Fruit fly (Drosophila melanogaster): ENCODE measurements around the gene CG7990.

CG7990 gene

DNA sequence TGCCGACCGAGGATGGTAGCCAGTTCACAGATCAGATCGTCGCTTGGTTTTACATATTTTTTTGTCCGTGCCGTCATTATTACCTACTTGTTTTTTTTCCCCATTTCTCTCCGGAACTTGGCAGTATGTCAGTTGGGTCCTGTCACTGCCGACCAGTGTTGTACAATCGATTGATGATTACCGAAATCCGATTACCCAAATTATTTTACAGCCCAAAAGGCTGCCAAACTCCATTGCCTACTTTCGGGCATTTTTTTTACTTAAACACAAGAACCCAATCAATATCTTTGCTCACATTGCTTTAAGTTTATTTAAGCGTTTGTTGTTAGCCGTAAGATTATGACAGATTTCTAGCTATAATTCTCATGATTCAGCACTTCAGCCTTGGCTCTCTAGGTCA is 31.0 kb downstream of the CG7990 start, which contains the start of gene Inx5 (continued):
- TF ChIP-seq CG8359 (GFP tag; optimal IDR thresholded peaks at IDR 0.05; ENCODE audit: borderline replicate concordance): peak; percentile 39
- TF ChIP-seq CG10267 (tag; optimal IDR thresholded peaks at IDR 0.05): peak; percentile 70
- TF ChIP-seq CG10959 (GFP tag; IDR thresholded peaks at IDR 0.05): no peak
- TF ChIP-seq Hr51 (GFP tag; optimal IDR thresholded peaks at IDR 0.05): no peak
- TF ChIP-seq D19A (tag; optimal IDR thresholded peaks at IDR 0.05): no peak
- TF ChIP-seq tup (GFP tag; optimal IDR thresholded peaks at IDR 0.05): no peak
- TF ChIP-seq CG17385 (GFP tag; optimal IDR thresholded peaks at IDR 0.05): no peak
- TF ChIP-seq CTCF (GFP tag; optimal IDR thresholded peaks at IDR 0.05): peak; percentile 24
- no peak for TF ChIP-seq esg (GFP tag; conservative IDR thresholded peaks at IDR 0.05)
- TF ChIP-seq gce (GFP tag; IDR thresholded peaks at IDR 0.05): no peak
- no peak for TF ChIP-seq CG3838 (GFP tag; optimal IDR thresholded peaks at IDR 0.05)
- TF ChIP-seq CG12769 (tag; optimal IDR thresholded peaks at IDR 0.05): no peak
- no peak for TF ChIP-seq Dll (GFP tag; IDR thresholded peaks at IDR 0.05; ENCODE audit: partially characterized antibody)
- TF ChIP-seq Blimp-1 (GFP tag; optimal IDR thresholded peaks at IDR 0.05): no peak
- no peak for TF ChIP-seq Spps (tag; optimal IDR thresholded peaks at IDR 0.05)
- no peak for TF ChIP-seq CG9797 (GFP tag; optimal IDR thresholded peaks at IDR 0.05)
- no peak for TF ChIP-seq CG32767 (GFP tag; IDR thresholded peaks at IDR 0.05)
- peak; percentile 45 for TF ChIP-seq Med (GFP tag)
- no peak for TF ChIP-seq CG8924 (tag; optimal IDR thresholded peaks at IDR 0.05)
- TF ChIP-seq CG8290 (GFP tag; optimal IDR thresholded peaks at IDR 0.05): peak; percentile 75
- TF ChIP-seq CG8290 (tag; optimal IDR thresholded peaks at IDR 0.05): peak; percentile 40 to 66
- TF ChIP-seq CG11456 (GFP tag; IDR thresholded peaks at IDR 0.05): no peak
- no peak for TF ChIP-seq CG18011 (GFP tag; optimal IDR thresholded peaks at IDR 0.05)
- TF ChIP-seq nau (GFP tag; optimal IDR thresholded peaks at IDR 0.05): no peak
- TF ChIP-seq Pdp1 (GFP tag; optimal IDR thresholded peaks at IDR 0.05): peak in 1 of 2 experiments; percentile 27

- no peak for TF ChIP-seq CG16779 (GFP tag; IDR thresholded peaks at IDR 0.05)
- TF ChIP-seq eve (GFP tag; optimal IDR thresholded peaks at IDR 0.05): no peak
- no peak for TF ChIP-seq trem (tag; optimal IDR thresholded peaks at IDR 0.05)
- no peak for TF ChIP-seq Taf1 (GFP tag; IDR thresholded peaks at IDR 0.05)
- no peak for TF ChIP-seq CG2129 (GFP tag; IDR thresholded peaks at IDR 0.05; ENCODE audit: partially characterized antibody)
- TF ChIP-seq zen2 (GFP tag; IDR thresholded peaks at IDR 0.05; ENCODE audit: partially characterized antibody): no peak
- TF ChIP-seq usp (GFP tag; optimal IDR thresholded peaks at IDR 0.05): no peak
- no peak for TF ChIP-seq CG6272 (GFP tag; IDR thresholded peaks at IDR 0.05)
- TF ChIP-seq Ada2b (GFP tag; IDR thresholded peaks at IDR 0.05): no peak
- TF ChIP-seq CG12391 (tag; optimal IDR thresholded peaks at IDR 0.05): no peak
- no peak for TF ChIP-seq ranshi (GFP tag; IDR thresholded peaks at IDR 0.05)
- TF ChIP-seq lbe (GFP tag; optimal IDR thresholded peaks at IDR 0.05): no peak
- TF ChIP-seq ro (GFP tag; IDR thresholded peaks at IDR 0.05): no peak
- no peak for TF ChIP-seq Dip2 (GFP tag; IDR thresholded peaks at IDR 0.05)
- peak; percentile 1 for TF ChIP-seq CoRest (tag; optimal IDR thresholded peaks at IDR 0.05)
- TF ChIP-seq fru (optimal IDR thresholded peaks at IDR 0.05): no peak
- peak; percentile 40 for TF ChIP-seq gro (GFP tag; optimal IDR thresholded peaks at IDR 0.05)
- TF ChIP-seq CG4360 (GFP tag; IDR thresholded peaks at IDR 0.05): no peak
- no peak for TF ChIP-seq Trl (optimal IDR thresholded peaks at IDR 0.05)
- TF ChIP-seq Trl (GFP tag; optimal IDR thresholded peaks at IDR 0.05): no peak
- no peak for TF ChIP-seq CG12299 (tag; optimal IDR thresholded peaks at IDR 0.05)
- TF ChIP-seq Dip3 (GFP tag; optimal IDR thresholded peaks at IDR 0.05): no peak
- TF ChIP-seq vnd (GFP tag; IDR thresholded peaks at IDR 0.05; ENCODE audit: partially characterized antibody): no peak
- no peak for TF ChIP-seq PHDP (tag; optimal IDR thresholded peaks at IDR 0.05)
- TF ChIP-seq CG7839 (tag; optimal IDR thresholded peaks at IDR 0.05): no peak
- no peak for TF ChIP-seq nerfin-2 (GFP tag; IDR thresholded peaks at IDR 0.05; ENCODE audit: partially characterized antibody)
- TF ChIP-seq CG11085 (GFP tag; IDR thresholded peaks at IDR 0.05): no peak
Observed at dm6 chrX:19167586-19168403, 34.0 kb downstream of the CG7990 start.

Measured in whole organism, embryonic.